Worm (Caenorhabditis elegans): Measurements from ENCODE around the gene F32D1.8.

ce11 chrV:4377622-4378021, at the start of gene F32D1.8:
- TF ChIP-seq him-1 (tag; optimal IDR thresholded peaks at IDR 0.05) (no peak), dao-5 (tag; optimal IDR thresholded peaks at IDR 0.05) (no peak)

All from whole organism, L4/young adult.